Worm (Caenorhabditis elegans) whole organism, L3 larva: ENCODE measurements around the gene C50C3.19.
A peak's percentile ranks its signal among the peaks of the same experiment; 100 is the strongest.

Experiments used
- elt-2 ChIP-seq: sonication (generic microtip); optimal IDR thresholded peaks from 2 replicates; lab custom pipeline; 2016; ENCODE audit warnings: missing genetic modification reagents, mild to moderate bottlenecking, missing genetic modification characterization, missing compliant biosample characterization
- nhr-23 ChIP-seq: fragments of 150-350 bp; optimal IDR thresholded peaks from 2 replicates; lab custom pipeline; 2014; ENCODE audit warnings: missing biosample characterization, missing genetic modification reagents, missing genetic modification characterization
- pha-4 ChIP-seq: fragments of 150-350 bp; optimal IDR thresholded peaks from 2 replicates; lab custom pipeline; 2014; ENCODE audit warnings: missing biosample characterization, missing genetic modification reagents, missing genetic modification characterization
- pqm-1 ChIP-seq: fragments of 150-350 bp; optimal IDR thresholded peaks from 2 replicates; lab custom pipeline; 2017; ENCODE audit warnings: missing biosample characterization, missing genetic modification characterization, inconsistent platforms

C50C3.19 gene

DNA sequence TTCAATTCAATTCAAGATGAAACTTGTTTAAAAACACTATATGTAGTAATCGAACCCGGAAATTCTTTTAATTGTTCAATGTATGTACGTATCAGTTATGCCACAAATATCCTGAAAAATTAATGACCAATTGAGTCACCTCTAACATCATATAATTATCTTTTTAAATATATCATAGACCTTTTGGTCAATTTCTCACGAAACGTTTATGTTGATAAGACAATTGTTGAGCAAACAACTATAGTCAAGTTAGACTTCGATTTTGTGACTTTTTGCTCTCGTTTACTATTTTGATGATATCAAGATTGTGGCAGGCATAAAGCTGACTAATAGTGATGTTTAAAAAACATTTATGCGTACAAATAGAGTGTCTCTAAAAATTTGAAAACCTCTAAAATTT is 49.6 kb downstream of the C50C3.19 start:
- TF ChIP-seq pqm-1 (peak; percentile 83), nhr-23 (tag; lab: Kevin White, UChicago) (no peak), pha-4 (tag; lab: Kevin White, UChicago) (no peak), elt-2 (peak; percentile 57)
